Worm (Caenorhabditis elegans) whole organism, L4 larva: ENCODE measurements around the gene T09A5.5.

ENCODE experiments used
- Y105C5A.15 ChIP-seq: fragments of 200-800 bp; sonication (Bioruptor generic); IDR thresholded peaks from 2 replicates; pipeline ENCODE4 v1.3.6; 2022; ENCODE audit warnings: missing genetic modification characterization, missing compliant biosample characterization
- aha-1 ChIP-seq: fragments of 150-350 bp; peaks from one replicate; lab custom pipeline; 2014; ENCODE audit warnings: missing biosample characterization, missing genetic modification characterization
- ama-1 ChIP-seq: fragments of 150-350 bp; optimal IDR thresholded peaks from 2 replicates; lab custom pipeline; 2014; ENCODE audit warnings: inconsistent platforms, mixed read lengths
- ceh-28 ChIP-seq: fragments of 150-350 bp; optimal IDR thresholded peaks from 2 replicates; lab custom pipeline; 2014; ENCODE audit warnings: missing biosample characterization, missing genetic modification reagents, missing genetic modification characterization
- dmd-9 ChIP-seq: fragments of 200-800 bp; sonication (Bioruptor generic); IDR thresholded peaks from 2 replicates; pipeline ENCODE4 v1.3.6; 2022; ENCODE audit warnings: missing genetic modification reagents, missing genetic modification characterization, missing compliant biosample characterization
- dve-1 ChIP-seq: sonication (generic microtip); optimal IDR thresholded peaks from 2 replicates; lab custom pipeline; 2017; ENCODE audit warnings: antibody characterized with exemption, mild to moderate bottlenecking, missing genetic modification characterization, missing compliant biosample characterization; ENCODE audit not compliant: insufficient read depth
- hif-1 ChIP-seq, 2 experiments: sonication (generic microtip); optimal IDR thresholded peaks; 2 replicates each; lab custom pipeline; 2016 to 2017; ENCODE audit warnings: missing compliant biosample characterization in 2 of 2, missing genetic modification characterization in 2 of 2, missing genetic modification reagents in 2 of 2, missing genotype in 2 of 2, mild to moderate bottlenecking in 1 of 2
- mep-1 ChIP-seq: fragments of 150-350 bp; sonication (generic microtip); optimal IDR thresholded peaks from 3 replicates; lab custom pipeline; 2014; ENCODE audit warnings: missing biosample characterization, missing genetic modification characterization
- nhr-102 ChIP-seq: sonication (generic microtip); optimal IDR thresholded peaks from 2 replicates; lab custom pipeline; 2016; ENCODE audit warnings: mild to moderate bottlenecking, missing genetic modification characterization, moderate library complexity, missing compliant biosample characterization
- nhr-11 ChIP-seq: fragments of 150-350 bp; optimal IDR thresholded peaks from 2 replicates; lab custom pipeline; 2014; ENCODE audit warnings: missing biosample characterization, missing genetic modification characterization
- nhr-77 ChIP-seq: fragments of 150-350 bp; optimal IDR thresholded peaks from 2 replicates; lab custom pipeline; 2014; ENCODE audit warnings: missing biosample characterization, missing genetic modification characterization
- skn-1 ChIP-seq: fragments of 150-350 bp; optimal IDR thresholded peaks from 2 replicates; lab custom pipeline; 2014; ENCODE audit warnings: missing biosample characterization, missing genetic modification characterization
- unc-39 ChIP-seq: sonication (generic microtip); optimal IDR thresholded peaks from 2 replicates; lab custom pipeline; 2017; ENCODE audit warnings: missing biosample characterization, missing genetic modification characterization

DNA sequence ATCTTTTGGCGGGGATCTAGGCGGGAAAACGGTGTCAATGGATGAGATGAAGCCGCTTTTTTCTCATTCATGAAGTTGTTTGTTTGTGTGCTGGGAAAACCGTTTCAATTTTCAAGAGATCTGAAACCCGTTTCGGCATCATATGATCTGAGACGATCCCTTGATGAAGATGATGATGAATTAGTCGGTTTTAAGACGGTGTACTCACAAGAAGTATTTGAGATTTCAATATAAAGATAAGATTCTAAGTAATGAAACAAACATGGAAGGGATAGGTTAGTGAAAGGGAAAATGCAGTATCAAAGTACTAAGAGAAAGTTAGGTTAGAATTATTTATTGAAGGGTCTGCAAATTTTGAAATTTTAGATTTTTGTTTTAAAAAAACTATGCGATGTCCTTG is 45.4 kb downstream of the T09A5.5 start:
- TF ChIP-seq ceh-28 (no peak), nhr-77 (no peak), ama-1 (no peak), unc-39 (no peak), nhr-11 (tag; lab: Kevin White, UChicago) (no peak), hif-1 (tag; optimal IDR thresholded peaks at IDR 0.05; lab: Kevin White, UChicago) (no peak), dve-1 (tag; lab: Kevin White, UChicago) (no peak), nhr-102 (tag; lab: Kevin White, UChicago) (no peak), mep-1 (no peak), Y105C5A.15 (no peak), skn-1 (tag; lab: Kevin White, UChicago) (no peak), aha-1 (tag; lab: Kevin White, UChicago) (no peak), dmd-9 (GFP tag; lab: Robert Waterston, UW) (no peak)
